Worm (Caenorhabditis elegans) whole organism, L3 larva: ENCODE data around the gene C46A5.6.

Experiments used
- ceh-82 ChIP-seq: fragments of 150-350 bp; optimal IDR thresholded peaks from 2 replicates; lab custom pipeline; 2014; ENCODE audit warnings: missing biosample characterization, missing genetic modification characterization
- egl-27 ChIP-seq: sonication (generic microtip); optimal IDR thresholded peaks from 4 replicates; lab custom pipeline; 2017; ENCODE audit warnings: missing biosample characterization, missing genetic modification reagents, missing genetic modification characterization
- elt-1 ChIP-seq: fragments of 150-350 bp; optimal IDR thresholded peaks from 2 replicates; lab custom pipeline; 2014; ENCODE audit warnings: missing biosample characterization, missing genetic modification characterization
- elt-3 ChIP-seq, 3 experiments: fragments of 150-350 bp in 1 of 3; sonication (generic microtip) in 2 of 3; optimal IDR thresholded peaks; 2 replicates in 2 of 3; 4 replicates in 1 of 3; lab custom pipeline; 2014 to 2017; ENCODE audit warnings: missing biosample characterization in 3 of 3, missing genetic modification characterization in 3 of 3
- fkh-10 ChIP-seq: sonication (generic microtip); optimal IDR thresholded peaks from 2 replicates; lab custom pipeline; 2017; ENCODE audit warnings: missing biosample characterization, missing genetic modification reagents, missing genetic modification characterization
- lin-15B ChIP-seq: fragments of 150-350 bp; optimal IDR thresholded peaks from 2 replicates; lab custom pipeline; 2014; ENCODE audit warnings: missing biosample characterization, missing genetic modification characterization
- lin-39 ChIP-seq: fragments of 150-350 bp; optimal IDR thresholded peaks from 2 replicates; lab custom pipeline; 2018; ENCODE audit warnings: missing biosample characterization, missing genetic modification reagents, missing genetic modification characterization
- nhr-12 ChIP-seq: fragments of 150-350 bp; optimal IDR thresholded peaks from 2 replicates; lab custom pipeline; 2014; ENCODE audit warnings: missing biosample characterization, missing genetic modification characterization
- nhr-43 ChIP-seq: sonication (generic microtip); optimal IDR thresholded peaks from 2 replicates; lab custom pipeline; 2016; ENCODE audit warnings: mild to moderate bottlenecking, missing genetic modification characterization, missing compliant biosample characterization; ENCODE audit not compliant: poor library complexity, severe bottlenecking
- pha-4 ChIP-seq: fragments of 150-350 bp; optimal IDR thresholded peaks from 2 replicates; lab custom pipeline; 2014; ENCODE audit warnings: missing biosample characterization, missing genetic modification reagents, missing genetic modification characterization
- pqm-1 ChIP-seq: fragments of 150-350 bp; optimal IDR thresholded peaks from 2 replicates; lab custom pipeline; 2017; ENCODE audit warnings: missing biosample characterization, missing genetic modification characterization, inconsistent platforms
- skn-1 ChIP-seq: fragments of 150-350 bp; optimal IDR thresholded peaks from 2 replicates; lab custom pipeline; 2014; ENCODE audit warnings: missing biosample characterization, missing genetic modification characterization
- snpc-4 ChIP-seq: fragments of 150-350 bp; optimal IDR thresholded peaks from 2 replicates; lab custom pipeline; 2014; ENCODE audit warnings: missing biosample characterization, missing genetic modification characterization
- unc-39 ChIP-seq: sonication (generic microtip); optimal IDR thresholded peaks from 4 replicates; lab custom pipeline; 2017; ENCODE audit warnings: missing biosample characterization, missing genetic modification characterization

ce11 chrIV:7710824-7711223 is 52.8 kb downstream of the C46A5.6 start, which contains the start of gene nhr-8:
- no peak for TF ChIP-seq ceh-82
- no peak for TF ChIP-seq pha-4 (tag; lab: Kevin White, UChicago)
- no peak for TF ChIP-seq lin-39 (tag; lab: Kevin White, UChicago)
- no peak for TF ChIP-seq fkh-10 (GFP tag; lab: Kevin White, UChicago)
- TF ChIP-seq lin-15B (tag; lab: Kevin White, UChicago) = no peak
- no peak for TF ChIP-seq elt-3 (tag; optimal IDR thresholded peaks at IDR 0.05; lab: Kevin White, UChicago)
- TF ChIP-seq snpc-4 (tag; lab: Kevin White, UChicago) = no peak
- no peak for TF ChIP-seq nhr-12
- no peak for TF ChIP-seq unc-39
- TF ChIP-seq elt-1 (tag; lab: Kevin White, UChicago) = no peak
- TF ChIP-seq pqm-1 (tag; lab: Kevin White, UChicago) = peak; percentile 98
- no peak for TF ChIP-seq skn-1 (tag; lab: Kevin White, UChicago)
- no peak for TF ChIP-seq egl-27 (tag; lab: Kevin White, UChicago)
- no peak for TF ChIP-seq nhr-43 (tag; lab: Kevin White, UChicago)
